Worm (Caenorhabditis elegans): ENCODE results near the gene C08F8.6.

C08F8.6 gene

ce11 chrIV:11174772-11175171 is 10.0 kb upstream of the C08F8.6 start:
- no peak for TF ChIP-seq xnd-1 (tag; optimal IDR thresholded peaks at IDR 0.05)
- TF ChIP-seq tbp1 (GFP tag; optimal IDR thresholded peaks at IDR 0.05): no peak
- TF ChIP-seq lin-35 (GFP tag; optimal IDR thresholded peaks at IDR 0.05): no peak
- no peak for TF ChIP-seq sdz-38 (tag; optimal IDR thresholded peaks at IDR 0.05)
- no peak for TF ChIP-seq lsl-1 (GFP tag; optimal IDR thresholded peaks at IDR 0.05)
- no peak for TF ChIP-seq ccch-3 (GFP tag; optimal IDR thresholded peaks at IDR 0.05)
- TF ChIP-seq egl-44 (GFP tag; IDR thresholded peaks at IDR 0.05): no peak
- TF ChIP-seq F49E8.2 (tag; optimal IDR thresholded peaks at IDR 0.05; ENCODE audit: insufficient read depth): no peak
- no peak for TF ChIP-seq hrde-1 (tag; optimal IDR thresholded peaks at IDR 0.05; ENCODE audit: borderline replicate concordance)
- TF ChIP-seq ztf-22 (GFP tag; optimal IDR thresholded peaks at IDR 0.05): no peak
- no peak for TF ChIP-seq nhr-179 (tag; optimal IDR thresholded peaks at IDR 0.05)
- no peak for TF ChIP-seq ztf-3 (GFP tag; optimal IDR thresholded peaks at IDR 0.05)

- TF ChIP-seq ceh-27 (GFP tag; optimal IDR thresholded peaks at IDR 0.05) (no peak), rcor-1 (GFP tag; IDR thresholded peaks at IDR 0.05) (no peak), sptf-2 (GFP tag; optimal IDR thresholded peaks at IDR 0.05) (no peak), ztf-3 (GFP tag; optimal IDR thresholded peaks at IDR 0.05) (no peak), lsl-1 (GFP tag; optimal IDR thresholded peaks at IDR 0.05) (no peak), tbx-9 (tag; optimal IDR thresholded peaks at IDR 0.05; ENCODE audit: borderline replicate concordance) (no peak), F49E8.2 (tag; optimal IDR thresholded peaks at IDR 0.05; ENCODE audit: insufficient read depth) (no peak), efl-1 (GFP tag; optimal IDR thresholded peaks at IDR 0.05) (no peak)
Observed at ce11 chrIV:11169652-11170051, 4.9 kb upstream of the C08F8.6 start, which contains the start of gene nhr-67. Gene nhr-67 (plus strand): TSS chrIV:11169748.

ce11 chrIV:11162451-11162850 is 2.3 kb downstream of the C08F8.6 start, which contains the start of gene fbxb-9:
Gene fbxb-9 (minus strand): TSS chrIV:11162551.
- TF ChIP-seq tlf-1 (GFP tag; optimal IDR thresholded peaks at IDR 0.05): no peak
- no peak for TF ChIP-seq F52B5.7 (tag; optimal IDR thresholded peaks at IDR 0.05)
- no peak for TF ChIP-seq ets-4 (GFP tag; optimal IDR thresholded peaks at IDR 0.05)
- TF ChIP-seq lin-26 (GFP tag; IDR thresholded peaks at IDR 0.05): no peak
- no peak for TF ChIP-seq C17E4.6 (GFP tag; IDR thresholded peaks at IDR 0.05)

- no peak for TF ChIP-seq F57C9.4 (tag; optimal IDR thresholded peaks at IDR 0.05)
- TF ChIP-seq nhr-90 (tag; optimal IDR thresholded peaks at IDR 0.05): no peak
- no peak for TF ChIP-seq sdz-38 (tag; optimal IDR thresholded peaks at IDR 0.05)
- TF ChIP-seq dpff-1 (tag; optimal IDR thresholded peaks at IDR 0.05): no peak
- TF ChIP-seq lin-40 (tag; optimal IDR thresholded peaks at IDR 0.05): no peak
- no peak for TF ChIP-seq Y53G8AR.9 (GFP tag; conservative IDR thresholded peaks at IDR 0.05)
- TF ChIP-seq atf-7 (tag; optimal IDR thresholded peaks at IDR 0.05): no peak
- TF ChIP-seq F57A8.1 (GFP tag; optimal IDR thresholded peaks at IDR 0.05): no peak
- TF ChIP-seq zfh-2 (GFP tag; conservative IDR thresholded peaks at IDR 0.05): no peak
- TF ChIP-seq ZK185.1 (tag; optimal IDR thresholded peaks at IDR 0.05; ENCODE audit: poor library complexity, severe bottlenecking): no peak
- no peak for TF ChIP-seq B0035.1 (tag; optimal IDR thresholded peaks at IDR 0.05)
- no peak for TF ChIP-seq F52B5.7 (tag; optimal IDR thresholded peaks at IDR 0.05)
- no peak for TF ChIP-seq nfya-2 (GFP tag; IDR thresholded peaks at IDR 0.05)
Observed at ce11 chrIV:11160707-11161106, 4.0 kb downstream of the C08F8.6 start, which contains the start of gene C08F8.15. Gene C08F8.15 (minus strand): TSS chrIV:11160807.

All from whole organism, young adult.